Worm (Caenorhabditis elegans) whole organism, L3 larva: ENCODE measurements around the gene act-1.

Experiments
- R02D3.7 ChIP-seq: fragments of 150-350 bp; optimal IDR thresholded peaks from 2 replicates; lab custom pipeline; 2014; ENCODE audit warnings: missing biosample characterization, missing genetic modification characterization
- ama-1 ChIP-seq: fragments of 150-350 bp; optimal IDR thresholded peaks from 2 replicates; lab custom pipeline; 2018
- elt-2 ChIP-seq: sonication (generic microtip); optimal IDR thresholded peaks from 2 replicates; lab custom pipeline; 2016; ENCODE audit warnings: missing genetic modification reagents, mild to moderate bottlenecking, missing genetic modification characterization, missing compliant biosample characterization
- fkh-10 ChIP-seq: sonication (generic microtip); optimal IDR thresholded peaks from 2 replicates; lab custom pipeline; 2017; ENCODE audit warnings: missing biosample characterization, missing genetic modification reagents, missing genetic modification characterization
- fos-1 ChIP-seq: fragments of 150-350 bp; optimal IDR thresholded peaks from 2 replicates; lab custom pipeline; 2014; ENCODE audit warnings: missing biosample characterization, missing genetic modification characterization
- jun-1 ChIP-seq: fragments of 150-350 bp; optimal IDR thresholded peaks from 2 replicates; lab custom pipeline; 2014; ENCODE audit warnings: missing biosample characterization, missing genetic modification reagents, missing genetic modification characterization
- nhr-12 ChIP-seq: fragments of 150-350 bp; optimal IDR thresholded peaks from 2 replicates; lab custom pipeline; 2014; ENCODE audit warnings: missing biosample characterization, missing genetic modification characterization
- nhr-237 ChIP-seq: fragments of 150-350 bp; optimal IDR thresholded peaks from 2 replicates; lab custom pipeline; 2014; ENCODE audit warnings: missing biosample characterization, missing genetic modification characterization
- nhr-25 ChIP-seq: sonication (generic microtip); optimal IDR thresholded peaks from 2 replicates; lab custom pipeline; 2017; ENCODE audit warnings: missing biosample characterization, missing genetic modification characterization
- nhr-43 ChIP-seq: sonication (generic microtip); optimal IDR thresholded peaks from 2 replicates; lab custom pipeline; 2016; ENCODE audit warnings: mild to moderate bottlenecking, missing genetic modification characterization, missing compliant biosample characterization; ENCODE audit not compliant: poor library complexity, severe bottlenecking
- snpc-4 ChIP-seq: fragments of 150-350 bp; optimal IDR thresholded peaks from 2 replicates; lab custom pipeline; 2014; ENCODE audit warnings: missing biosample characterization, missing genetic modification characterization
- tbx-2 ChIP-seq: sonication (generic microtip); optimal IDR thresholded peaks from 2 replicates; lab custom pipeline; 2016; ENCODE audit warnings: mild to moderate bottlenecking, missing genetic modification characterization, missing compliant biosample characterization
- unc-39 ChIP-seq: sonication (generic microtip); optimal IDR thresholded peaks from 4 replicates; lab custom pipeline; 2017; ENCODE audit warnings: missing biosample characterization, missing genetic modification characterization
- ztf-11 ChIP-seq: fragments of 150-350 bp; optimal IDR thresholded peaks from 2 replicates; lab custom pipeline; 2014; ENCODE audit warnings: missing biosample characterization, missing genetic modification characterization

DNA sequence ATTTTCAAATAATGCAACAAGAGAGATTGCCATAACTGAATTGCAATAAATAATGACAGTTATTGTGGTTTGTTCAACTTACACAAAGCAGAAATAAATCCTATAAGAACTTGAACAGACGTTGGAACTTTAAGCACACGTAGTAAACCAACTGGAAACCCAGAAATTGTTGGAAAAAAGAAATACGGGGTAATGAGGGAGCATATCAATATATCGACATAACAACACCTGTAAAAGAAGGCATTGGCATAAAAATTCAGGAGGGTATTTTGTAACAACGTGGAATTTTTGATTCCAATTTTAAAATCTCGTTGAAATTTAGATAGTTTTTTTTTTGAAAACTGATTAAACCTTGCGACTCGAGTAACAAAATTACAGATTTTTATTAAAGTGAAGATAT, 24.4 kb upstream of the act-1 start:
- TF ChIP-seq elt-2 (no peak), unc-39 (tag; lab: Kevin White, UChicago) (no peak), nhr-237 (tag; lab: Kevin White, UChicago) (no peak), fkh-10 (GFP tag; lab: Kevin White, UChicago) (no peak), fos-1 (no peak), nhr-12 (no peak), nhr-25 (tag; lab: Kevin White, UChicago) (no peak), ztf-11 (tag; lab: Kevin White, UChicago) (no peak), nhr-43 (tag; lab: Kevin White, UChicago) (no peak), ama-1 (no peak), snpc-4 (tag; lab: Kevin White, UChicago) (no peak), R02D3.7 (tag; lab: Kevin White, UChicago) (no peak), tbx-2 (tag; lab: Kevin White, UChicago) (no peak), jun-1 (tag; lab: Kevin White, UChicago) (no peak)
